Fruit fly (Drosophila melanogaster) whole organism, embryonic: ENCODE data around the gene CG42465.

Experiments
- Aef1 ChIP-seq: fragments of 200-800 bp; sonication (Bioruptor generic); IDR thresholded peaks from 3 replicates; pipeline ENCODE4 v1.3.6; 2022; ENCODE audit warnings: missing biosample characterization, missing genetic modification characterization
- CG10274 ChIP-seq: fragments of 200-800 bp; sonication (Bioruptor generic); optimal IDR thresholded peaks from 3 replicates; lab custom pipeline; 2017; ENCODE audit warnings: missing biosample characterization, mild to moderate bottlenecking, missing genetic modification characterization
- CG11696 ChIP-seq: fragments of 200-800 bp; sonication (Bioruptor generic); IDR thresholded peaks from 2 replicates; pipeline ENCODE4 v1.3.6; 2022; ENCODE audit warnings: missing biosample characterization, missing genetic modification characterization
- CG12071 ChIP-seq: fragments of 200-800 bp; sonication (Bioruptor generic); optimal IDR thresholded peaks from 3 replicates; lab custom pipeline; 2018; ENCODE audit warnings: missing biosample characterization, mild to moderate bottlenecking, missing genetic modification characterization
- CG12299 ChIP-seq: fragments of 200-800 bp; sonication (Bioruptor generic); optimal IDR thresholded peaks from 2 replicates; lab custom pipeline; 2018; ENCODE audit warnings: missing biosample characterization, mild to moderate bottlenecking, missing genetic modification characterization
- CG13287 ChIP-seq: fragments of 200-800 bp; sonication (Bioruptor generic); IDR thresholded peaks from 2 replicates; pipeline ENCODE4 v1.3.6; 2022; ENCODE audit warnings: missing biosample characterization, missing genetic modification characterization; ENCODE audit not compliant: partially characterized antibody
- CG14710 ChIP-seq: fragments of 200-800 bp; sonication (Bioruptor generic); optimal IDR thresholded peaks from 3 replicates; lab custom pipeline; 2019; ENCODE audit warnings: missing biosample characterization, mild to moderate bottlenecking, missing genetic modification characterization, moderate library complexity
- CG1832 ChIP-seq: fragments of 200-800 bp; sonication (Bioruptor generic); optimal IDR thresholded peaks from 2 replicates; lab custom pipeline; 2017; ENCODE audit warnings: missing biosample characterization, mild to moderate bottlenecking, missing genetic modification characterization, inconsistent platforms
- CG18599 ChIP-seq: fragments of 200-800 bp; sonication (Bioruptor generic); optimal IDR thresholded peaks from 3 replicates; lab custom pipeline; 2017; ENCODE audit warnings: missing biosample characterization, missing genetic modification characterization, mild to moderate bottlenecking, moderate library complexity, missing genetic modification reagents
- CG32532 ChIP-seq: fragments of 200-800 bp; sonication (Bioruptor generic); IDR thresholded peaks from 2 replicates; pipeline ENCODE4 v1.3.6; 2022; ENCODE audit warnings: missing biosample characterization, missing genetic modification characterization
- CG3407 ChIP-seq: fragments of 200-800 bp; sonication (Bioruptor generic); optimal IDR thresholded peaks from 2 replicates; lab custom pipeline; 2018; ENCODE audit warnings: missing biosample characterization, mild to moderate bottlenecking, missing genetic modification characterization
- CG5245 ChIP-seq: fragments of 200-800 bp; sonication (Bioruptor generic); optimal IDR thresholded peaks from 3 replicates; lab custom pipeline; 2016; ENCODE audit warnings: missing biosample characterization, missing genetic modification characterization
- Dbx ChIP-seq: fragments of 200-800 bp; sonication (Bioruptor generic); IDR thresholded peaks from 3 replicates; pipeline ENCODE4 v1.3.6; 2022; ENCODE audit warnings: missing biosample characterization, missing genetic modification characterization
- E2f1 ChIP-seq: fragments of 200-800 bp; sonication (Bioruptor generic); IDR thresholded peaks from 2 replicates; pipeline ENCODE4 v1.3.6; 2022; ENCODE audit warnings: missing biosample characterization, missing genetic modification characterization
- E2f2 ChIP-seq: fragments of 200-800 bp; sonication (Bioruptor generic); IDR thresholded peaks from 2 replicates; pipeline ENCODE4 v1.3.6; 2022; ENCODE audit warnings: missing biosample characterization, missing genetic modification characterization
- HLH3B ChIP-seq: fragments of 200-800 bp; sonication (Bioruptor generic); IDR thresholded peaks from 2 replicates; pipeline ENCODE4 v1.3.6; 2022; ENCODE audit warnings: missing biosample characterization, missing genetic modification characterization
- HLH4C ChIP-seq: fragments of 200-800 bp; sonication (Bioruptor generic); IDR thresholded peaks from 3 replicates; pipeline ENCODE4 v1.3.6; 2022; ENCODE audit warnings: missing biosample characterization, missing genetic modification characterization; ENCODE audit not compliant: partially characterized antibody
- Hand ChIP-seq: fragments of 200-800 bp; sonication (Bioruptor generic); optimal IDR thresholded peaks from 2 replicates; lab custom pipeline; 2017; ENCODE audit warnings: mild to moderate bottlenecking, missing biosample characterization, missing genetic modification reagents, missing genetic modification characterization
- Jarid2 ChIP-seq: fragments of 200-800 bp; sonication (Bioruptor generic); optimal IDR thresholded peaks from 3 replicates; lab custom pipeline; 2017; ENCODE audit warnings: mild to moderate bottlenecking, missing biosample characterization, missing genetic modification reagents, missing genetic modification characterization
- Med ChIP-seq: fragments of 200-800 bp; sonication (Bioruptor generic); peaks from one replicate; lab custom pipeline; 2016; ENCODE audit warnings: missing biosample characterization, missing genetic modification characterization, mild to moderate bottlenecking, inconsistent platforms, moderate library complexity
- Meics ChIP-seq: fragments of 200-800 bp; sonication (Bioruptor generic); optimal IDR thresholded peaks from 2 replicates; lab custom pipeline; 2017; ENCODE audit warnings: missing biosample characterization, mild to moderate bottlenecking, missing genetic modification characterization
- Poxn ChIP-seq: fragments of 200-800 bp; sonication (Bioruptor generic); IDR thresholded peaks from 2 replicates; pipeline ENCODE4 v1.3.6; 2022; ENCODE audit warnings: missing biosample characterization, missing genetic modification characterization
- Ptx1 ChIP-seq: fragments of 200-800 bp; sonication (Bioruptor generic); IDR thresholded peaks from 2 replicates; pipeline ENCODE4 v1.3.6; 2022; ENCODE audit warnings: missing biosample characterization, missing genetic modification characterization
- abd-A ChIP-seq: fragments of 200-800 bp; sonication (Bioruptor generic); optimal IDR thresholded peaks from 3 replicates; lab custom pipeline; 2019; ENCODE audit warnings: missing biosample characterization, mild to moderate bottlenecking, missing genetic modification characterization, moderate library complexity
- amos ChIP-seq: fragments of 200-800 bp; sonication (Bioruptor generic); IDR thresholded peaks from 2 replicates; pipeline ENCODE4 v1.3.6; 2022; ENCODE audit warnings: missing biosample characterization, missing genetic modification characterization; ENCODE audit not compliant: partially characterized antibody
- cas ChIP-seq: fragments of 200-800 bp; sonication (Bioruptor generic); IDR thresholded peaks from 2 replicates; pipeline ENCODE4 v1.3.6; 2022; ENCODE audit warnings: missing biosample characterization, missing genetic modification characterization
- caup ChIP-seq: fragments of 200-800 bp; sonication (Bioruptor generic); optimal IDR thresholded peaks from 3 replicates; lab custom pipeline; 2017; ENCODE audit warnings: missing biosample characterization, mild to moderate bottlenecking, missing genetic modification characterization, moderate library complexity; ENCODE audit not compliant: severe bottlenecking
- chinmo ChIP-seq: fragments of 200-800 bp; sonication (Bioruptor generic); IDR thresholded peaks from 4 replicates; pipeline ENCODE4 v1.3.6; 2022; ENCODE audit warnings: missing biosample characterization, missing genetic modification characterization; ENCODE audit not compliant: partially characterized antibody
- crol ChIP-seq: fragments of 200-800 bp; sonication (Bioruptor generic); IDR thresholded peaks from 2 replicates; pipeline ENCODE4 v1.3.6; 2022; ENCODE audit warnings: missing biosample characterization, missing genetic modification characterization
- crp ChIP-seq, 2 experiments: fragments of 200-800 bp; sonication (Bioruptor generic); optimal IDR thresholded peaks; 2 replicates in 1 of 2; 3 replicates in 1 of 2; lab custom pipeline; 2017; ENCODE audit warnings: missing biosample characterization in 2 of 2, missing genetic modification characterization in 2 of 2, mild to moderate bottlenecking in 1 of 2, moderate library complexity in 1 of 2
- cwo ChIP-seq: fragments of 200-800 bp; sonication (Bioruptor generic); optimal IDR thresholded peaks from 3 replicates; lab custom pipeline; 2017; ENCODE audit warnings: missing biosample characterization, missing genetic modification characterization, mild to moderate bottlenecking, moderate library complexity, missing genetic modification reagents
- disco-r ChIP-seq: fragments of 200-800 bp; sonication (Bioruptor generic); optimal IDR thresholded peaks from 2 replicates; lab custom pipeline; 2016; ENCODE audit warnings: missing biosample characterization, missing genetic modification characterization
- gfzf ChIP-seq: fragments of 200-800 bp; sonication (Bioruptor generic); optimal IDR thresholded peaks from 2 replicates; lab custom pipeline; 2016; ENCODE audit warnings: missing biosample characterization, mild to moderate bottlenecking, missing genetic modification characterization, moderate library complexity
- jigr1 ChIP-seq: fragments of 200-800 bp; sonication (Bioruptor generic); IDR thresholded peaks from 3 replicates; pipeline ENCODE4 v1.3.6; 2022; ENCODE audit warnings: missing biosample characterization, missing genetic modification characterization
- kah ChIP-seq: fragments of 200-800 bp; sonication (Bioruptor generic); optimal IDR thresholded peaks from 2 replicates; lab custom pipeline; 2018; ENCODE audit warnings: missing biosample characterization, mild to moderate bottlenecking, missing genetic modification characterization
- lmd ChIP-seq: fragments of 200-800 bp; sonication (Bioruptor generic); IDR thresholded peaks from 2 replicates; pipeline ENCODE4 v1.3.6; 2022; ENCODE audit warnings: missing biosample characterization, missing genetic modification characterization
- scrt ChIP-seq: fragments of 200-800 bp; sonication (Bioruptor generic); optimal IDR thresholded peaks from 2 replicates; lab custom pipeline; 2018; ENCODE audit warnings: missing biosample characterization, mild to moderate bottlenecking, missing genetic modification characterization, moderate library complexity
- sd ChIP-seq: fragments of 200-800 bp; sonication (Bioruptor generic); optimal IDR thresholded peaks from 3 replicates; lab custom pipeline; 2018; ENCODE audit warnings: missing biosample characterization, mild to moderate bottlenecking, missing genetic modification characterization, moderate library complexity
- shn ChIP-seq: fragments of 200-800 bp; sonication (Bioruptor generic); optimal IDR thresholded peaks from 3 replicates; lab custom pipeline; 2016; ENCODE audit warnings: missing biosample characterization, missing genetic modification characterization
- so ChIP-seq: fragments of 200-800 bp; sonication (Bioruptor generic); IDR thresholded peaks from 3 replicates; pipeline ENCODE4 v1.3.6; 2022; ENCODE audit warnings: missing biosample characterization, missing genetic modification characterization
- sqz ChIP-seq: fragments of 200-800 bp; sonication (Bioruptor generic); optimal IDR thresholded peaks from 3 replicates; lab custom pipeline; 2018; ENCODE audit warnings: missing biosample characterization, mild to moderate bottlenecking, missing genetic modification characterization
- tap ChIP-seq: fragments of 200-800 bp; optimal IDR thresholded peaks from 3 replicates; lab custom pipeline; 2019; ENCODE audit warnings: missing biosample characterization, mild to moderate bottlenecking, missing genetic modification characterization, moderate library complexity
- yki ChIP-seq: fragments of >200 bp; optimal IDR thresholded peaks from 3 replicates; lab custom pipeline; 2018
- zen2 ChIP-seq: fragments of 200-800 bp; sonication (Bioruptor generic); IDR thresholded peaks from 3 replicates; pipeline ENCODE4 v1.3.6; 2022; ENCODE audit warnings: missing biosample characterization, missing genetic modification characterization; ENCODE audit not compliant: partially characterized antibody

Gene CG42465

DNA sequence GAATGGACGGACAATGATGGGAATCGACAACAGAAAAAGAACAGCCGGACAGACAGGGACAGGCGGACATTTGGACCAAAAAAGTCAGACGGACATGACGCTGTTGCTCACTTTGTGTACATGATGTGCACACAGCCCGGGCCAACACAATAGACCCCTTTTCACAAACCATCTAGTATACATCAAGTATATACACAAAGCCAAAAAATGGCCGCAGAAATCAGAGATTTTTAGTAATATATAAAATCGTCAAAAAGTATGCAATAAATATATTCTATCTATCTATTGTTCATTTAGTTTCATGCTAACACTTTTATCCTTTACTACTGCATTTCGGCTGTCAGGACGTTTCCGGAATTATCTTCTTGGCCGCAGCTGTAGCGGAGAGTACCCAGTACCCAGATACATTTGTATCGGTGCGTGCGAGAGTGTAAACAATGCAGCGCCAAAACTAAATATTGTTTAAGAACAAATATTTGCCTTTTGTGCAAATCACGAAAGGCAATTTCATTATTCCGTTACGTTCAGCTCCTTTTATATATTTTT, 19.5 kb downstream of the CG42465 start (continued):
- TF ChIP-seq sd (tag; lab: Kevin White, UChicago) (no peak), cwo (peak; percentile 17), CG12071 (GFP tag; lab: Kevin White, UChicago) (peak; percentile 23), Ptx1 (GFP tag; lab: Robert Waterston, UW) (peak; percentile 37; the same call in 1 of the 2 replicates), so (GFP tag; lab: Robert Waterston, UW) (0 out of 3 replicates have a peak, but pooled peaks have one; percentile 33), tap (tag; lab: Kevin White, UChicago) (peak; percentile 17), CG13287 (GFP tag; lab: Robert Waterston, UW) (no peak)
- TF ChIP-seq, all 482 proteins: peak for 57

DNA sequence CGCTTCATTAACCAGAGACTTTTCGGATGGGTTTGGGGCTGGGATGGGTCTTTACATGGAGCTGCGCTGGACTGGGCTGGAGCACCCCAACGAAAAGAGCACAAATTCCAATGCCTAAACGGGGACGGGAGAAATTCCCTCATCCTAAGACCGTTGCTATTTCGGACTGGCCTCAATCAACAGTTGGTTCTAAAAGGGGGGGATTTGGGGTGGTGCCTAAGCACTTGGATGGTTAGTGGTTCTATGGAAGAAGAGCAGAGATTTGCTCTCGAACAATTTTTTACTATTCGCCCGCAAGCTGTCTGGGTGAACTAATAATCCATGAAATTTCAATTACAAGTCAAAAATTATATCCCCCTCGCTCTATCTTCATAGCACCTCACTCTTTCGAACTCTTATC, 29.6 kb downstream of the CG42465 start:
- TF ChIP-seq CG10274 = peak; percentile 26
- TF ChIP-seq Poxn (GFP tag; lab: Robert Waterston, UW) = no peak
- TF ChIP-seq CG12299 = no peak
- peak; percentile 70 for TF ChIP-seq abd-A (tag; lab: Kevin White, UChicago)
- TF ChIP-seq chinmo = 0 out of 4 replicates have a peak, but pooled peaks have one; percentile 40
- TF ChIP-seq CG18599 (GFP tag; lab: Kevin White, UChicago) = peak; percentile 4
- 0 out of 2 replicates have a peak, but pooled peaks have one; percentile 15 for TF ChIP-seq cas (GFP tag; lab: Robert Waterston, UW)
- TF ChIP-seq kah (GFP tag; lab: Kevin White, UChicago) = peak; percentile 41
- no peak for TF ChIP-seq crp (GFP tag; optimal IDR thresholded peaks at IDR 0.05; lab: Kevin White, UChicago)
- TF ChIP-seq disco-r = no peak
- TF ChIP-seq scrt = peak; percentile 94

dm6 chr2L:3730182-3730975, 30.4 kb downstream of the CG42465 start, which contains the start of gene CG10019:
CG10019 (plus strand) TSS chr2L:3730466.
- TF ChIP-seq CG3407 (GFP tag; lab: Kevin White, UChicago) (no peak), Hand (peak; percentile 26), Med (peak; percentile 71), CG13287 (GFP tag; lab: Robert Waterston, UW) (peak; percentile 44; the same call in 1 of the 2 replicates), CG32532 (GFP tag; lab: Robert Waterston, UW) (no peak; the same call in 1 of the 2 replicates), CG1832 (GFP tag; lab: Kevin White, UChicago) (no peak), E2f2 (GFP tag; lab: Robert Waterston, UW) (no peak), Aef1 (GFP tag; lab: Robert Waterston, UW) (no peak), shn (GFP tag; lab: Kevin White, UChicago) (no peak), sd (tag; lab: Kevin White, UChicago) (peak; percentile 58), sqz (GFP tag; lab: Kevin White, UChicago) (no peak), CG14710 (no peak), E2f1 (GFP tag; lab: Robert Waterston, UW) (no peak), caup (GFP tag; lab: Kevin White, UChicago) (peak; percentile 3), yki (lab: Kevin White, UChicago) (no peak), zen2 (GFP tag; lab: Robert Waterston, UW) (0 out of 3 replicates have a peak, but pooled peaks have one; percentile 30), HLH4C (GFP tag; lab: Robert Waterston, UW) (0 out of 3 replicates have a peak, but pooled peaks have one; percentile 20), CG5245 (no peak), lmd (GFP tag; lab: Robert Waterston, UW) (no peak), CG11696 (GFP tag; lab: Robert Waterston, UW) (0 out of 2 replicates have a peak, but pooled peaks have one; percentile 23), Meics (GFP tag; lab: Kevin White, UChicago) (no peak), amos (GFP tag; lab: Robert Waterston, UW) (peak; percentile 19; the same call in 1 of the 2 replicates), HLH3B (GFP tag; lab: Robert Waterston, UW) (no peak), gfzf (GFP tag; lab: Kevin White, UChicago) (no peak), Jarid2 (GFP tag; lab: Kevin White, UChicago) (peak; percentile 75), jigr1 (no peak), crol (peak; percentile 78), Dbx (GFP tag; lab: Robert Waterston, UW) (0 out of 3 replicates have a peak, but pooled peaks have one; percentile 8)
